Fruit fly (Drosophila melanogaster): Measurements from ENCODE around the gene dac.

Gene dac

DNA sequence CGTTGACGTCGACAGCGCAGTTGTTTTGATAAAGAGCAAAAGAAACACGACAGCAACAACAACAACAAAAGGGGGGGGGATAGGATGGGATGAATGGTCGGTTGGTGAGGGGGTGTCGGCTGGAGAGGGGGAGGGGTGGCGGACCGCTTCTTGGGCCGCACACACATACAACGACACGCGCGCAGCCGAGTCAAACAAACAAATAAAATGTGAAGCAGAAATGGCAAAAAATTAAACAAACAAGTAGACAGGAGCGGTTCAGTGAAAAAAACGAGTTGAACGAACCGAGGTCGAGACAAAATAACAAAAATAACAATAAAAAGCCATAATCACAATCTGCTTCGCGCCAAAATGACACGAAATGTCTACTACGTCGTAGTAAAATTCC lies 47.6 kb upstream of the dac start (continued):
- TF ChIP-seq CG12104 (GFP tag; optimal IDR thresholded peaks at IDR 0.05) (no peak), CG17361 (GFP tag; IDR thresholded peaks at IDR 0.05) (peak; percentile 42; the same call in 1 of the 3 replicates), MESR4 (GFP tag; optimal IDR thresholded peaks at IDR 0.05) (no peak), croc (GFP tag; conservative IDR thresholded peaks at IDR 0.05) (0 out of 3 replicates have a peak, but pooled peaks have one; percentile 10), CG11723 (GFP tag; optimal IDR thresholded peaks at IDR 0.05) (no peak), mirr (GFP tag; optimal IDR thresholded peaks at IDR 0.05) (peak; percentile 95), Bgb (GFP tag; IDR thresholded peaks at IDR 0.05; ENCODE audit: partially characterized antibody) (peak; percentile 71), sr (GFP tag; IDR thresholded peaks at IDR 0.05) (peak; percentile 52; the same call in 1 of the 3 replicates), bab2 (GFP tag; optimal IDR thresholded peaks at IDR 0.05) (no peak), onecut (GFP tag; IDR thresholded peaks at IDR 0.05) (0 out of 2 replicates have a peak, but pooled peaks have one; percentile 23), Max (GFP tag; optimal IDR thresholded peaks at IDR 0.05) (no peak), tio (GFP tag; optimal IDR thresholded peaks at IDR 0.05) (no peak), da (GFP tag; optimal IDR thresholded peaks at IDR 0.05) (no peak), CG31388 (GFP tag; optimal IDR thresholded peaks at IDR 0.05) (no peak), sug (tag; optimal IDR thresholded peaks at IDR 0.05) (peak; percentile 82), chm (GFP tag; IDR thresholded peaks at IDR 0.05) (peak; percentile 6; the same call in 1 of the 2 replicates), Hr51 (GFP tag; optimal IDR thresholded peaks at IDR 0.05) (no peak), CG15073 (GFP tag; optimal IDR thresholded peaks at IDR 0.05) (peak; percentile 4), az2 (GFP tag; optimal IDR thresholded peaks at IDR 0.05) (no peak), psq (GFP tag; optimal IDR thresholded peaks at IDR 0.05) (peak; percentile 98), fd102C (GFP tag; optimal IDR thresholded peaks at IDR 0.05) (no peak), Adf1 (GFP tag; IDR thresholded peaks at IDR 0.05) (peak; percentile 98; the same call in 1 of the 2 replicates), crol (GFP tag; IDR thresholded peaks at IDR 0.05) (peak; percentile 100), row (GFP tag; IDR thresholded peaks at IDR 0.05) (peak; percentile 4; the same call in 1 of the 3 replicates), CG12769 (tag; optimal IDR thresholded peaks at IDR 0.05) (peak; percentile 99), CG10543 (GFP tag; optimal IDR thresholded peaks at IDR 0.05) (peak; percentile 85), ato (GFP tag; IDR thresholded peaks at IDR 0.05; ENCODE audit: partially characterized antibody) (peak; percentile 48; the same call in 1 of the 2 replicates), lola (GFP tag; optimal IDR thresholded peaks at IDR 0.05) (no peak), CG7745 (tag; optimal IDR thresholded peaks at IDR 0.05) (peak; percentile 98), CG11247 (GFP tag; IDR thresholded peaks at IDR 0.05) (0 out of 2 replicates have a peak, but pooled peaks have one; percentile 2), CG4360 (GFP tag; IDR thresholded peaks at IDR 0.05) (peak; percentile 95), CG17912 (GFP tag; optimal IDR thresholded peaks at IDR 0.05) (peak; percentile 18), vvl (GFP tag; IDR thresholded peaks at IDR 0.05) (no peak; the same call in 1 of the 2 replicates), pfk (GFP tag; optimal IDR thresholded peaks at IDR 0.05) (peak; percentile 34), CG1024 (GFP tag; IDR thresholded peaks at IDR 0.05) (0 out of 2 replicates have a peak, but pooled peaks have one; percentile 8), CG2199 (GFP tag; IDR thresholded peaks at IDR 0.05) (peak; percentile 80; the same call in 1 of the 3 replicates), CG15514 (GFP tag; optimal IDR thresholded peaks at IDR 0.05) (peak; percentile 28), ro (GFP tag; IDR thresholded peaks at IDR 0.05) (0 out of 2 replicates have a peak, but pooled peaks have one; percentile 4), CG9727 (GFP tag; optimal IDR thresholded peaks at IDR 0.05) (no peak), ranshi (GFP tag; IDR thresholded peaks at IDR 0.05) (peak; percentile 69), Stat92E (GFP tag; optimal IDR thresholded peaks at IDR 0.05) (peak in 1 of 3 experiments; percentile 79), fd64A (GFP tag; optimal IDR thresholded peaks at IDR 0.05) (peak; percentile 32), Dek (tag; optimal IDR thresholded peaks at IDR 0.05) (no peak), CG9817 (tag; optimal IDR thresholded peaks at IDR 0.05) (peak; percentile 3), cg (GFP tag; optimal IDR thresholded peaks at IDR 0.05) (peak; percentile 74), CG5245 (GFP tag; optimal IDR thresholded peaks at IDR 0.05) (no peak), schlank (tag; optimal IDR thresholded peaks at IDR 0.05) (no peak), CG5953 (GFP tag; IDR thresholded peaks at IDR 0.05) (no peak), Gsc (GFP tag; IDR thresholded peaks at IDR 0.05) (no peak)

Measured in whole organism, embryonic.